Worm (Caenorhabditis elegans) whole organism, L4 larva: ENCODE measurements around the gene ZK1307.4.
A peak's percentile ranks its signal among the peaks of the same experiment; 100 is the strongest.

Experiments used
- F37D6.2 ChIP-seq: sonication (generic microtip); optimal IDR thresholded peaks from 2 replicates; lab custom pipeline; 2016; ENCODE audit warnings: mild to moderate bottlenecking, missing genetic modification characterization, missing compliant biosample characterization
- F44E2.7 ChIP-seq: fragments of 200-800 bp; sonication (Bioruptor generic); IDR thresholded peaks from 2 replicates; pipeline ENCODE4 v2.1.2; 2022; ENCODE audit warnings: missing genetic modification characterization, missing compliant biosample characterization
- F49E8.2 ChIP-seq: sonication (generic microtip); optimal IDR thresholded peaks from 2 replicates; lab custom pipeline; 2016; ENCODE audit warnings: missing compliant biosample characterization, mild to moderate bottlenecking, missing genetic modification characterization, borderline replicate concordance
- R02D3.7 ChIP-seq: fragments of 150-350 bp; sonication (generic microtip); optimal IDR thresholded peaks from 3 replicates; lab custom pipeline; 2014; ENCODE audit warnings: missing biosample characterization, missing genetic modification characterization
- T20F7.1 ChIP-seq: fragments of 200-800 bp; sonication (Bioruptor generic); optimal IDR thresholded peaks from 2 replicates; lab custom pipeline; 2018; ENCODE audit warnings: mild to moderate bottlenecking, missing genetic modification characterization, missing compliant biosample characterization
- Y105C5A.15 ChIP-seq: fragments of 200-800 bp; sonication (Bioruptor generic); IDR thresholded peaks from 2 replicates; pipeline ENCODE4 v1.3.6; 2022; ENCODE audit warnings: missing genetic modification characterization, missing compliant biosample characterization
- Y75B8A.6 ChIP-seq: fragments of 200-800 bp; sonication (Bioruptor generic); IDR thresholded peaks from 2 replicates; pipeline ENCODE4 v1.3.6; 2022; ENCODE audit warnings: missing genetic modification reagents, missing genetic modification characterization, missing compliant biosample characterization
- ZK337.2 ChIP-seq: fragments of 200-800 bp; sonication (Bioruptor generic); IDR thresholded peaks from 2 replicates; pipeline ENCODE4 v1.3.6; 2022; ENCODE audit warnings: missing genetic modification reagents, missing genetic modification characterization, missing compliant biosample characterization
- ZK546.5 ChIP-seq, 2 experiments: sonication (generic microtip); optimal IDR thresholded peaks; 2 replicates each; lab custom pipeline; 2017; ENCODE audit warnings: missing biosample characterization in 2 of 2, missing genetic modification characterization in 2 of 2
- aha-1 ChIP-seq: fragments of 150-350 bp; peaks from one replicate; lab custom pipeline; 2014; ENCODE audit warnings: missing biosample characterization, missing genetic modification characterization
- arid-1 ChIP-seq: fragments of 200-800 bp; sonication (Bioruptor generic); conservative IDR thresholded peaks from 2 replicates; pipeline ENCODE4 v1.3.6; 2022; ENCODE audit warnings: missing genetic modification reagents, missing genetic modification characterization, missing compliant biosample characterization
- attf-4 ChIP-seq: sonication (generic microtip); optimal IDR thresholded peaks from 3 replicates; lab custom pipeline; 2017; ENCODE audit warnings: missing biosample characterization, missing genetic modification characterization
- ceh-28 ChIP-seq: fragments of 150-350 bp; optimal IDR thresholded peaks from 2 replicates; lab custom pipeline; 2014; ENCODE audit warnings: missing biosample characterization, missing genetic modification reagents, missing genetic modification characterization
- ceh-32 ChIP-seq: sonication (generic microtip); optimal IDR thresholded peaks from 2 replicates; lab custom pipeline; 2016; ENCODE audit warnings: mild to moderate bottlenecking, missing genetic modification characterization, missing compliant biosample characterization; ENCODE audit not compliant: poor library complexity
- ceh-44 ChIP-seq: fragments of 200-800 bp; sonication (Bioruptor generic); IDR thresholded peaks from 2 replicates; pipeline ENCODE4 v1.3.6; 2022; ENCODE audit warnings: missing genetic modification reagents, missing genetic modification characterization, missing compliant biosample characterization
- ceh-62 ChIP-seq: sonication (generic microtip); optimal IDR thresholded peaks from 2 replicates; lab custom pipeline; 2017; ENCODE audit warnings: missing biosample characterization, missing genetic modification characterization
- ceh-82 ChIP-seq: sonication (generic microtip); optimal IDR thresholded peaks from 2 replicates; lab custom pipeline; 2017; ENCODE audit warnings: missing biosample characterization, missing genetic modification characterization
- ctbp-1 ChIP-seq: fragments of 200-800 bp; sonication (Bioruptor generic); IDR thresholded peaks from 2 replicates; pipeline ENCODE4 v1.3.6; 2022; ENCODE audit warnings: missing genetic modification reagents, missing genetic modification characterization, missing compliant biosample characterization
- daf-16 ChIP-seq, 3 experiments: sonication (generic microtip); optimal IDR thresholded peaks; 2 replicates each; lab custom pipeline; 2016 to 2017; ENCODE audit warnings: missing genetic modification characterization in 3 of 3, missing genetic modification reagents in 3 of 3, mild to moderate bottlenecking in 2 of 3, missing compliant biosample characterization in 2 of 3, missing biosample characterization in 1 of 3, moderate library complexity in 1 of 3
- duxl-1 ChIP-seq: sonication (generic microtip); optimal IDR thresholded peaks from 2 replicates; lab custom pipeline; 2016; ENCODE audit warnings: mild to moderate bottlenecking, missing genetic modification characterization, moderate library complexity, missing compliant biosample characterization; ENCODE audit not compliant: poor library complexity
- dve-1 ChIP-seq: sonication (generic microtip); optimal IDR thresholded peaks from 2 replicates; lab custom pipeline; 2017; ENCODE audit warnings: antibody characterized with exemption, mild to moderate bottlenecking, missing genetic modification characterization, missing compliant biosample characterization; ENCODE audit not compliant: insufficient read depth
- egl-27 ChIP-seq: sonication (generic microtip); optimal IDR thresholded peaks from 3 replicates; lab custom pipeline; 2017; ENCODE audit warnings: missing biosample characterization, missing genetic modification reagents, missing genetic modification characterization
- egl-43 ChIP-seq: fragments of 200-800 bp; sonication (Bioruptor generic); IDR thresholded peaks from 2 replicates; pipeline ENCODE4 v1.3.6; 2022; ENCODE audit warnings: missing genetic modification reagents, missing genetic modification characterization, missing compliant biosample characterization
- fos-1 ChIP-seq: fragments of 150-350 bp; optimal IDR thresholded peaks from 2 replicates; lab custom pipeline; 2014; ENCODE audit warnings: missing biosample characterization, missing genetic modification characterization
- gei-8 ChIP-seq: fragments of 200-800 bp; sonication (Bioruptor generic); optimal IDR thresholded peaks from 2 replicates; lab custom pipeline; 2018; ENCODE audit warnings: mild to moderate bottlenecking, missing genetic modification characterization, missing compliant biosample characterization
- hlh-11 ChIP-seq: fragments of 200-800 bp; sonication (Bioruptor generic); optimal IDR thresholded peaks from 2 replicates; lab custom pipeline; 2018; ENCODE audit warnings: mild to moderate bottlenecking, missing genetic modification characterization, missing compliant biosample characterization
- hmg-1.1 ChIP-seq: fragments of 200-800 bp; sonication (Bioruptor generic); IDR thresholded peaks from 2 replicates; pipeline ENCODE4 v1.3.6; 2022; ENCODE audit warnings: missing genetic modification reagents, missing genetic modification characterization, missing compliant biosample characterization
- jun-1 ChIP-seq: fragments of 150-350 bp; optimal IDR thresholded peaks from 2 replicates; lab custom pipeline; 2014; ENCODE audit warnings: missing biosample characterization, missing genetic modification reagents, missing genetic modification characterization
- lim-7 ChIP-seq: fragments of 200-800 bp; sonication (Bioruptor generic); IDR thresholded peaks from 2 replicates; pipeline ENCODE4 v1.3.6; 2022; ENCODE audit warnings: missing genetic modification characterization, missing compliant biosample characterization
- lin-1 ChIP-seq: fragments of 200-800 bp; sonication (Bioruptor generic); IDR thresholded peaks from 2 replicates; pipeline ENCODE4 v1.3.6; 2022; ENCODE audit warnings: missing genetic modification reagents, missing genetic modification characterization, missing compliant biosample characterization
- lin-15B ChIP-seq: fragments of 150-350 bp; sonication (generic microtip); optimal IDR thresholded peaks from 3 replicates; lab custom pipeline; 2014; ENCODE audit warnings: missing biosample characterization, missing genetic modification characterization
- lir-3 ChIP-seq: sonication (generic microtip); optimal IDR thresholded peaks from 2 replicates; lab custom pipeline; 2016; ENCODE audit warnings: mild to moderate bottlenecking, missing genetic modification characterization, missing compliant biosample characterization
- lsy-2 ChIP-seq, 2 experiments: fragments of 150-350 bp in 1 of 2; sonication (generic microtip) in 1 of 2; optimal IDR thresholded peaks; 2 replicates each; lab custom pipeline; 2014 to 2017; ENCODE audit warnings: missing biosample characterization in 2 of 2, missing genetic modification characterization in 2 of 2
- mep-1 ChIP-seq: fragments of 150-350 bp; sonication (generic microtip); optimal IDR thresholded peaks from 3 replicates; lab custom pipeline; 2014; ENCODE audit warnings: missing biosample characterization, missing genetic modification characterization
- mxl-2 ChIP-seq: fragments of 200-800 bp; sonication (Bioruptor generic); conservative IDR thresholded peaks from 2 replicates; pipeline ENCODE4 v1.3.6; 2022; ENCODE audit warnings: missing genetic modification reagents, missing genetic modification characterization, missing compliant biosample characterization
- nhr-10 ChIP-seq: fragments of 150-350 bp; optimal IDR thresholded peaks from 2 replicates; lab custom pipeline; 2014; ENCODE audit warnings: missing biosample characterization, missing genetic modification characterization
- nhr-102 ChIP-seq: sonication (generic microtip); optimal IDR thresholded peaks from 2 replicates; lab custom pipeline; 2016; ENCODE audit warnings: mild to moderate bottlenecking, missing genetic modification characterization, moderate library complexity, missing compliant biosample characterization
- nhr-25 ChIP-seq: sonication (generic microtip); optimal IDR thresholded peaks from 2 replicates; lab custom pipeline; 2017; ENCODE audit warnings: missing genetic modification characterization, mild to moderate bottlenecking, missing compliant biosample characterization, antibody characterized with exemption, moderate library complexity, borderline replicate concordance; ENCODE audit not compliant: insufficient read depth
- nhr-28 ChIP-seq: fragments of 150-350 bp; optimal IDR thresholded peaks from 2 replicates; lab custom pipeline; 2014; ENCODE audit warnings: missing biosample characterization, missing genetic modification characterization
- nhr-76 ChIP-seq: fragments of 150-350 bp; optimal IDR thresholded peaks from 2 replicates; lab custom pipeline; 2014; ENCODE audit warnings: missing biosample characterization, missing genetic modification characterization
- nhr-77 ChIP-seq: fragments of 150-350 bp; optimal IDR thresholded peaks from 2 replicates; lab custom pipeline; 2014; ENCODE audit warnings: missing biosample characterization, missing genetic modification characterization
- php-3 ChIP-seq: fragments of 200-800 bp; sonication (Bioruptor generic); IDR thresholded peaks from 2 replicates; pipeline ENCODE4 v1.3.6; 2022; ENCODE audit warnings: missing genetic modification reagents, missing genetic modification characterization, missing compliant biosample characterization
- pqm-1 ChIP-seq: sonication (generic microtip); optimal IDR thresholded peaks from 2 replicates; lab custom pipeline; 2017; ENCODE audit warnings: missing biosample characterization, missing genetic modification characterization
- spr-1 ChIP-seq: sonication (generic microtip); optimal IDR thresholded peaks from 2 replicates; lab custom pipeline; 2016; ENCODE audit warnings: mild to moderate bottlenecking, missing genetic modification characterization, missing compliant biosample characterization
- tra-1 ChIP-seq: fragments of 200-800 bp; sonication (Bioruptor generic); IDR thresholded peaks from 2 replicates; pipeline ENCODE4 v1.3.6; 2022; ENCODE audit warnings: missing genetic modification reagents, missing genetic modification characterization, missing compliant biosample characterization
- unc-130 ChIP-seq: sonication (generic microtip); optimal IDR thresholded peaks from 2 replicates; lab custom pipeline; 2016; ENCODE audit warnings: missing genetic modification reagents, missing genetic modification characterization, missing compliant biosample characterization
- zfp-2 ChIP-seq: sonication (generic microtip); optimal IDR thresholded peaks from 2 replicates; lab custom pipeline; 2016; ENCODE audit warnings: mild to moderate bottlenecking, missing genetic modification characterization, missing compliant biosample characterization
- zip-11 ChIP-seq: fragments of 200-800 bp; sonication (Bioruptor generic); IDR thresholded peaks from 2 replicates; pipeline ENCODE4 v1.3.6; 2022; ENCODE audit warnings: missing genetic modification characterization, missing compliant biosample characterization
- zip-2 ChIP-seq: fragments of 150-350 bp; optimal IDR thresholded peaks from 2 replicates; lab custom pipeline; 2014; ENCODE audit warnings: missing biosample characterization, missing genetic modification characterization
- ztf-11 ChIP-seq: fragments of 150-350 bp; optimal IDR thresholded peaks from 2 replicates; lab custom pipeline; 2014; ENCODE audit warnings: missing biosample characterization, missing genetic modification characterization
- ztf-7 ChIP-seq: fragments of 150-350 bp; optimal IDR thresholded peaks from 2 replicates; lab custom pipeline; 2014; ENCODE audit warnings: missing biosample characterization, missing genetic modification characterization

Gene ZK1307.4

DNA sequence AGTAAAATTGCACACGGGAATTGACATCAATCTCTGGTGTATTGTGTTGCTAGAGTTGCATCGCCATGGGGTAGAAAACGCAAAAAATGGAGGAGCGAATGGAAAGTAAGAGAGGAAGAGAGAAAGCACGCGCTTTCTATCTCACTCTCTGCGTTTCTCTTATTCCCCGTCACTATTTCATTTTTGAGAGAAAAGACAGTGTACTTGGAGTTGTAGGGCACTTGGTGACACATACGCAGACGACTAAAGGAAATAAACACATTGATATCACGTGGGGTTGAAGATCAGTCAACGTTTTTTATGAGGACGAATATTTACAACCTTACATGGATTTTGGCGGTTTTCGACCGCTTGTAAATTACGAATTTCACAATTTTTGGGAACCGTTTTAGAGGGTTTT, 48.2 kb downstream of the ZK1307.4 start (continued):
- peak; percentile 99 for TF ChIP-seq dve-1 (tag; lab: Kevin White, UChicago)
- TF ChIP-seq lin-1, result peak; percentile 53; the same call in 1 of the 2 replicates
- TF ChIP-seq mxl-2 (GFP tag; lab: Robert Waterston, UW), result peak; percentile 68
- TF ChIP-seq aha-1 (tag; lab: Kevin White, UChicago), result peak; percentile 98
- TF ChIP-seq T20F7.1 (GFP tag; lab: Kevin White, UChicago), result peak; percentile 85
- TF ChIP-seq nhr-76 (tag; lab: Kevin White, UChicago), result peak; percentile 64
- TF ChIP-seq ZK546.5 (tag; optimal IDR thresholded peaks at IDR 0.05; lab: Kevin White, UChicago), result no peak
- no peak for TF ChIP-seq lin-15B (tag; lab: Kevin White, UChicago)
- TF ChIP-seq attf-4 (tag; lab: Kevin White, UChicago), result no peak
- no peak for TF ChIP-seq R02D3.7 (tag; lab: Kevin White, UChicago)
- no peak for TF ChIP-seq ceh-28 (tag; lab: Kevin White, UChicago)
- peak; percentile 60 for TF ChIP-seq spr-1 (tag; lab: Kevin White, UChicago)
- 0 out of 2 replicates have a peak, but pooled peaks have one; percentile 16 for TF ChIP-seq Y75B8A.6 (GFP tag; lab: Robert Waterston, UW)
- no peak for TF ChIP-seq zip-11 (GFP tag; lab: Robert Waterston, UW)
- TF ChIP-seq ceh-62 (tag; lab: Kevin White, UChicago), result no peak
- no peak for TF ChIP-seq Y105C5A.15
- TF ChIP-seq egl-27 (tag; lab: Kevin White, UChicago), result no peak
- TF ChIP-seq tra-1 (GFP tag; lab: Robert Waterston, UW), result peak; percentile 97
- peak; percentile 53 for TF ChIP-seq duxl-1 (tag; lab: Kevin White, UChicago)
- peak; percentile 38 for TF ChIP-seq zfp-2
- TF ChIP-seq ceh-32 (tag; lab: Kevin White, UChicago), result no peak
- no peak for TF ChIP-seq ZK337.2 (GFP tag; lab: Robert Waterston, UW)
- peak; percentile 61; the same call in 1 of the 2 replicates for TF ChIP-seq ctbp-1
- TF ChIP-seq zip-2, result peak; percentile 37
- peak; percentile 99 for TF ChIP-seq hlh-11 (tag; lab: Kevin White, UChicago)
- peak; percentile 99 for TF ChIP-seq nhr-28 (tag; lab: Kevin White, UChicago)
- peak; percentile 43 for TF ChIP-seq ztf-7 (tag; lab: Kevin White, UChicago)
- TF ChIP-seq lsy-2 (tag; optimal IDR thresholded peaks at IDR 0.05; lab: Kevin White, UChicago), result peak; percentile 74 to 93
- no peak for TF ChIP-seq ceh-82 (tag; lab: Kevin White, UChicago)
- peak; percentile 96 for TF ChIP-seq mep-1 (tag; lab: Kevin White, UChicago)
- no peak for TF ChIP-seq F49E8.2 (tag; lab: Kevin White, UChicago)
- TF ChIP-seq gei-8, result peak; percentile 91
- TF ChIP-seq jun-1 (tag; lab: Kevin White, UChicago), result peak; percentile 78
- no peak for TF ChIP-seq ceh-44 (GFP tag; lab: Robert Waterston, UW)
- peak; percentile 60 for TF ChIP-seq pqm-1 (tag; lab: Kevin White, UChicago)
- no peak for TF ChIP-seq F44E2.7
- TF ChIP-seq hmg-1.1, result peak; percentile 88
- TF ChIP-seq ztf-11 (tag; lab: Kevin White, UChicago), result no peak
- peak; percentile 75 for TF ChIP-seq fos-1 (tag; lab: Kevin White, UChicago)
- TF ChIP-seq nhr-77 (tag; lab: Kevin White, UChicago), result peak; percentile 94
- TF ChIP-seq php-3, result peak; percentile 84
- peak; percentile 62 for TF ChIP-seq nhr-25
- TF ChIP-seq lir-3 (tag; lab: Kevin White, UChicago), result no peak
- TF ChIP-seq egl-43 (GFP tag; lab: Robert Waterston, UW), result no peak
- TF ChIP-seq unc-130 (GFP tag; lab: Kevin White, UChicago), result no peak
- TF ChIP-seq arid-1, result peak; percentile 69; the same call in 1 of the 2 replicates
- peak; percentile 94 for TF ChIP-seq nhr-10 (tag; lab: Kevin White, UChicago)
- TF ChIP-seq lim-7 (GFP tag; lab: Robert Waterston, UW), result no peak
- peak; percentile 72 to 82 for TF ChIP-seq daf-16 (GFP tag; optimal IDR thresholded peaks at IDR 0.05; lab: Kevin White, UChicago)
- TF ChIP-seq daf-16 (tag; optimal IDR thresholded peaks at IDR 0.05; lab: Kevin White, UChicago), result peak; percentile 98
- peak; percentile 89 for TF ChIP-seq nhr-102
- peak; percentile 42 for TF ChIP-seq F37D6.2 (tag; lab: Kevin White, UChicago)
